Worm (Caenorhabditis elegans): ENCODE results near the gene ZK867.2.

DNA sequence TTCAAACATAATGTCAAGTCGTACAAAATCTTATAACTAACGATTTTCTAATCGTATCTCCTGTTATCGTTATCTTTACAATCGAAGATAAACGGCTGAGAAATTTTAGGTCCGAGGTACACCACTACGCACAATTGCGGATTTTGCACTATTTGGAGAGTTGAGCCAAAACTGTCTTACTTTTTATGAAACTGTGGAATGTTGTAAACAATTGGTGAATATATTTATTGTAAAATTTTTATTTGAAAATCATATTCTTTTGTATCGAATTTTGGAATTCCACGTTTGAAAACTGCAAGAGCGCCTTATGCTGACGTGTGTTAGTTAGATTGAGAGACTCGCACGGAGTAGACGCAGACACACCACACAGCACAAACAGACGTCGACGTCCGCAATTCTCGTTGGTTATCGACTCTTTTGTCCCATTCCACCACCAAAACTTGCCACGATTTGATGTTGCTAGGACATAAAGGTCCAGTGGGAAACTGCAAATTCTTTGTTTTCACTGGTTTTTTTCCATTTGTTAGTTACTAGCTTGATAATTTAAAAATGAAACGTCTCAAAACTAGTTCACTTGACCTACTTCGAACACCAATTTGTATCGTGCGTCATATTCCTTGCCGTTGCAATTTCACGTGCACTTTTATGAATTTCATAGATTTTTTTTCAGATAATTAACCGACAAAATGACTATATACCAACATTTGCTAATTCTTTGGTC is 12.5 kb upstream of the ZK867.2 start, which contains the start of gene dnj-7:
- TF ChIP-seq pha-4 (GFP tag; IDR thresholded peaks at IDR 0.05) = no peak
- TF ChIP-seq pha-4 (tag; optimal IDR thresholded peaks at IDR 0.05) = no peak
- no peak for TF ChIP-seq unc-130 (GFP tag; optimal IDR thresholded peaks at IDR 0.05)
- TF ChIP-seq nhr-237 (tag; optimal IDR thresholded peaks at IDR 0.05) = no peak
- no peak for TF ChIP-seq ZK546.5 (tag; optimal IDR thresholded peaks at IDR 0.05)
- TF ChIP-seq php-3 (GFP tag; IDR thresholded peaks at IDR 0.05) = no peak
- no peak for TF ChIP-seq zip-11 (GFP tag; IDR thresholded peaks at IDR 0.05)
- TF ChIP-seq ceh-32 (tag; optimal IDR thresholded peaks at IDR 0.05; ENCODE audit: poor library complexity) = no peak
- TF ChIP-seq nhr-48 (tag; optimal IDR thresholded peaks at IDR 0.05) = no peak
